Worm (Caenorhabditis elegans) whole organism, L1 larva: ENCODE measurements around the gene W02D7.4.

Experiments
- ama-1 ChIP-seq: fragments of 150-350 bp; optimal IDR thresholded peaks from 2 replicates; lab custom pipeline; 2014
- jun-1 ChIP-seq: fragments of 150-350 bp; optimal IDR thresholded peaks from 2 replicates; lab custom pipeline; 2014; ENCODE audit warnings: missing biosample characterization, missing genetic modification reagents, missing genetic modification characterization
- nhr-28 ChIP-seq: fragments of 150-350 bp; optimal IDR thresholded peaks from 2 replicates; lab custom pipeline; 2014; ENCODE audit warnings: missing biosample characterization, missing genetic modification characterization

DNA sequence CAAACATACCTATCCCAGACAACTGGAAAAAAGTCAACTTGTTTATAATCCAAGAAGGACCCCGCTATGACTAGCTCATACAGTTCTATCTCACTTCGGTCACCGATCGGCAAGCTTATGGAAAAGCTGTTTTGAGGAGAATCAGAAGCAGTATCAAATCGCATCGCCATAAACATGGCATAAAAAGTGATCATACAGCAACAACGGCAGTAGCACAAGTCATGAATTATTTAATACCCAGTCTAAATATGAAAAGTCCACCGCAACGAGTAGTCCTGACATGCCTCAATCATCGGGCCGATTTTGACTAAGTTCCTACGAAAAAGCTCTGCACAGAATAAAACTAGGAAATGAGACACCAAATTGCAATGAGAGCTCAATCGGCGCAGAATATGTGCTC is 26.1 kb upstream of the W02D7.4 start:
- TF ChIP-seq nhr-28 (no peak), jun-1 (tag; lab: Kevin White, UChicago) (no peak), ama-1 (lab: Kevin White, UChicago) (no peak)
